Worm (Caenorhabditis elegans): ENCODE measurements around the gene cyc-2.2.

cyc-2.2 gene

ce11 chrV:12579299-12579698, 32.7 kb downstream of the cyc-2.2 start, which contains the start of gene E02A10.3:
Gene E02A10.3, plus strand, starts transcription at chrV:12579599.
- TF ChIP-seq unc-62 (GFP tag; optimal IDR thresholded peaks at IDR 0.05): no peak

ce11 chrV:12576495-12576947, 35.5 kb downstream of the cyc-2.2 start, which contains the start of gene grl-23:
Gene grl-23, minus strand, starts transcription at chrV:12576897.
- TF ChIP-seq unc-62 (GFP tag; optimal IDR thresholded peaks at IDR 0.05): no peak

- no peak for TF ChIP-seq unc-62 (GFP tag; optimal IDR thresholded peaks at IDR 0.05)
Observed at ce11 chrV:12575846-12576245, 36.2 kb downstream of the cyc-2.2 start.

- no peak for TF ChIP-seq unc-62 (GFP tag; optimal IDR thresholded peaks at IDR 0.05)
Observed at ce11 chrV:12570271-12570670, 41.7 kb downstream of the cyc-2.2 start.

ce11 chrV:12567850-12568249, 44.2 kb downstream of the cyc-2.2 start, which contains the start of gene E02A10.4:
Gene E02A10.4, minus strand, starts transcription at chrV:12567950.
- no peak for TF ChIP-seq unc-62 (GFP tag; optimal IDR thresholded peaks at IDR 0.05)

- TF ChIP-seq unc-62 (GFP tag; optimal IDR thresholded peaks at IDR 0.05): no peak
Observed at ce11 chrV:12567312-12567711, 44.7 kb downstream of the cyc-2.2 start.

ce11 chrV:12564902-12565301, 47.1 kb downstream of the cyc-2.2 start:
- no peak for TF ChIP-seq unc-62 (GFP tag; optimal IDR thresholded peaks at IDR 0.05)

- TF ChIP-seq unc-62 (GFP tag; optimal IDR thresholded peaks at IDR 0.05): no peak
Observed at ce11 chrV:12563187-12563586, 48.8 kb downstream of the cyc-2.2 start, which contains the start of gene mrps-5. Gene mrps-5, plus strand, starts transcription at chrV:12563487.
